Worm (Caenorhabditis elegans) whole organism, early embryonic: ENCODE measurements around the gene C49H3.6.

Experiments used
- B0310.2 ChIP-seq: sonication (generic microtip); optimal IDR thresholded peaks from 2 replicates; lab custom pipeline; 2016; ENCODE audit warnings: mild to moderate bottlenecking, missing genetic modification characterization, missing compliant biosample characterization
- F13C5.2 ChIP-seq: sonication (generic microtip); optimal IDR thresholded peaks from 2 replicates; lab custom pipeline; 2017; ENCODE audit warnings: mild to moderate bottlenecking, missing genetic modification characterization, inconsistent platforms, missing compliant biosample characterization
- aly-1 ChIP-seq: sonication (generic microtip); optimal IDR thresholded peaks from 2 replicates; lab custom pipeline; 2016; ENCODE audit warnings: missing genetic modification characterization, missing compliant biosample characterization
- ama-1 ChIP-seq: fragments of 150-350 bp; optimal IDR thresholded peaks from 2 replicates; lab custom pipeline; 2014
- ceh-13 ChIP-seq: fragments of 200-800 bp; sonication (Bioruptor generic); optimal IDR thresholded peaks from 2 replicates; lab custom pipeline; 2018; ENCODE audit warnings: mild to moderate bottlenecking, missing genetic modification characterization, missing compliant biosample characterization
- ceh-36 ChIP-seq: sonication (generic microtip); optimal IDR thresholded peaks from 2 replicates; lab custom pipeline; 2016; ENCODE audit warnings: missing genetic modification characterization, inconsistent platforms, missing compliant biosample characterization
- ets-7 ChIP-seq: sonication (generic microtip); optimal IDR thresholded peaks from 2 replicates; lab custom pipeline; 2016; ENCODE audit warnings: missing genotype, missing genetic modification characterization, missing compliant biosample characterization
- flt-1 ChIP-seq: fragments of 200-800 bp; sonication (Bioruptor generic); IDR thresholded peaks from 2 replicates; pipeline ENCODE4 v1.3.6; 2022; ENCODE audit warnings: missing genetic modification characterization, missing compliant biosample characterization
- hmbx-1 ChIP-seq: sonication (generic microtip); optimal IDR thresholded peaks from 2 replicates; lab custom pipeline; 2016; ENCODE audit warnings: mild to moderate bottlenecking, missing genetic modification characterization, missing compliant biosample characterization
- hmg-4 ChIP-seq: fragments of 200-800 bp; sonication (Bioruptor generic); optimal IDR thresholded peaks from 2 replicates; lab custom pipeline; 2018; ENCODE audit warnings: mild to moderate bottlenecking, missing genetic modification characterization, missing compliant biosample characterization
- hnd-1 ChIP-seq: sonication (generic microtip); optimal IDR thresholded peaks from 2 replicates; lab custom pipeline; 2016; ENCODE audit warnings: missing genetic modification characterization, missing compliant biosample characterization
- pes-1 ChIP-seq: fragments of 200-800 bp; sonication (Bioruptor generic); IDR thresholded peaks from 2 replicates; pipeline ENCODE4 v1.3.6; 2022; ENCODE audit warnings: missing genetic modification reagents, missing genetic modification characterization, missing compliant biosample characterization
- scrt-1 ChIP-seq: fragments of 200-800 bp; sonication (Bioruptor generic); IDR thresholded peaks from 2 replicates; pipeline ENCODE4 v1.3.6; 2022; ENCODE audit warnings: missing genetic modification characterization, missing compliant biosample characterization
- sea-1 ChIP-seq: fragments of 200-800 bp; sonication (Bioruptor generic); conservative IDR thresholded peaks from 2 replicates; pipeline ENCODE4 v1.3.6; 2022; ENCODE audit warnings: missing genetic modification characterization, missing compliant biosample characterization
- tbx-11 ChIP-seq: fragments of 200-800 bp; sonication (Bioruptor generic); IDR thresholded peaks from 2 replicates; pipeline ENCODE4 v1.3.6; 2022; ENCODE audit warnings: missing genetic modification characterization, missing compliant biosample characterization
- tbx-37 ChIP-seq: fragments of 200-800 bp; sonication (Bioruptor generic); conservative IDR thresholded peaks from 2 replicates; pipeline ENCODE4 v1.3.6; 2022; ENCODE audit warnings: missing genetic modification reagents, missing genetic modification characterization, missing compliant biosample characterization
- tra-4 ChIP-seq: sonication (generic microtip); optimal IDR thresholded peaks from 2 replicates; lab custom pipeline; 2017; ENCODE audit warnings: missing genetic modification characterization, missing compliant biosample characterization

The C49H3.6 gene

DNA sequence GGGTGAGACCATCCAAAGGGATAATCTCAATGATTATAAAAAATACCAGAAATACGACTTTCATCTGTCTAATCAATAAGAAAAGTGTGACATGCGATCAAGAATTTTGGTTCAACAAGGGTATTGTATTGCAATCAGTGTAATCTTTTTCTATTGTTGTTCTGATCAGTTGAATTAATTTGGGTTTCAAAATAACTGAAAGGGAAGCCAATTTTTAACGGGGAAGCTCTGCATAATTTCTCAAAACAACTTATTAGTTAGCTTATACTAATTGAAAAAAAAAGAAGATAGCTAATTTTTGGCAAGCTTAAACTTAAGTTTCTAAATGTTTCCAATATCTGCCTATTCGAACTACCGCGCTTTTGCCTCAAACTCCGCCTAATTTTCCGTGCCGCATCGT lies 23.7 kb downstream of the C49H3.6 start, which contains the start of gene C49H3.12:
C49H3.12 (minus strand) TSS at position 101 of the 400 bp plus-strand sequence.
- TF ChIP-seq sea-1 (GFP tag; lab: Robert Waterston, UW): no peak
- no peak for TF ChIP-seq scrt-1
- TF ChIP-seq tra-4 (tag; lab: Kevin White, UChicago): no peak
- no peak for TF ChIP-seq tbx-37 (GFP tag; lab: Robert Waterston, UW)
- no peak for TF ChIP-seq ceh-13 (GFP tag; lab: Kevin White, UChicago)
- no peak for TF ChIP-seq ama-1 (lab: Kevin White, UChicago)
- TF ChIP-seq hnd-1 (tag; lab: Kevin White, UChicago): no peak
- TF ChIP-seq flt-1: no peak
- TF ChIP-seq hmbx-1 (tag; lab: Kevin White, UChicago): no peak
- TF ChIP-seq tbx-11 (GFP tag; lab: Robert Waterston, UW): no peak
- TF ChIP-seq B0310.2 (tag; lab: Kevin White, UChicago): no peak
- no peak for TF ChIP-seq aly-1

DNA sequence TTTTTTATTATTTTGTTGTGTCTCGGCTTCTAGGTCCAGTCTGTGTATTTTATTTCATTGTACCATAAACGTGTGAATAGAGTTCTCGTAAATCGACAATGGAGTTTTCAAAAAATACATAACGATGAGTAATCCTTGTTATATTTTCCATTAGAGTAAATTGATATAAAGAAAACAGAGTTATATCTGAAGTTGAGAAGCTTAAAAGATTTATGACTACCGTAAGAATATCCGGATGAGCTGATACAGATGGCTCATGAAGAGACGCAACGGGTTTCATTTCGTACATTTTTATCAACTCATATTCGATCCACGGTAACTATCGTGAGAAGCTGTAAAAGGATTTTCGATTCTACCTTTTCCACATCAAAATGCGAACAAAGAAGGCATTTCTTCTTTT lies 24.3 kb downstream of the C49H3.6 start, which contains the start of gene gcy-8:
gcy-8 (plus strand) TSS at position 301 of the 400 bp plus-strand sequence.
- TF ChIP-seq tbx-11 (GFP tag; lab: Robert Waterston, UW): no peak
- TF ChIP-seq ets-7: no peak
- TF ChIP-seq ama-1 (lab: Kevin White, UChicago): no peak
- TF ChIP-seq sea-1 (GFP tag; lab: Robert Waterston, UW): no peak
- no peak for TF ChIP-seq B0310.2 (tag; lab: Kevin White, UChicago)
- TF ChIP-seq ceh-36: no peak
- TF ChIP-seq scrt-1: no peak
- no peak for TF ChIP-seq hmbx-1 (tag; lab: Kevin White, UChicago)
- TF ChIP-seq hmg-4 (GFP tag; lab: Kevin White, UChicago): no peak
- no peak for TF ChIP-seq tbx-37 (GFP tag; lab: Robert Waterston, UW)
- TF ChIP-seq ceh-13 (GFP tag; lab: Kevin White, UChicago): no peak
- no peak for TF ChIP-seq aly-1
- no peak for TF ChIP-seq flt-1
- no peak for TF ChIP-seq F13C5.2
- TF ChIP-seq tra-4 (tag; lab: Kevin White, UChicago): no peak
- TF ChIP-seq hnd-1 (tag; lab: Kevin White, UChicago): no peak

DNA sequence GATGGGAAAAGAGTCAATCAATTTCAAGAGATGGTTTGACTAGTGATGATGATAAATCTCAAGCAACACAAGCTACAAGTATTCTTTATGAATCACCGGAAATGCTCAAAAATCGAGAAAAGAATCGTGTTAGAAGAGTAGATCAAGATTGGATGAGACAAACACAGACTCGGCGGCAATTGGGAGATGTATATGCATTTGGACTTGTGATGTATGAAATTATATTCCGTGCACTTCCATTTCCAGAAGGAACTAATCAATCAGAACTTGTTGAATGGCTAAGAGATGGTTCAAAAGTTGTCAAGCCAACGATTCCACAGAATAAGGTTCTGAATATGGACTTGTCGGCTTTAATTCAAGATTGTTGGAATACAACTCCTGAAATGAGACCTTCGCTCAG lies 28.3 kb downstream of the C49H3.6 start:
- TF ChIP-seq tra-4 (tag; lab: Kevin White, UChicago): no peak
- TF ChIP-seq flt-1: no peak
- TF ChIP-seq ceh-36: no peak
- no peak for TF ChIP-seq F13C5.2
- no peak for TF ChIP-seq pes-1 (GFP tag; lab: Robert Waterston, UW)
- no peak for TF ChIP-seq scrt-1

DNA sequence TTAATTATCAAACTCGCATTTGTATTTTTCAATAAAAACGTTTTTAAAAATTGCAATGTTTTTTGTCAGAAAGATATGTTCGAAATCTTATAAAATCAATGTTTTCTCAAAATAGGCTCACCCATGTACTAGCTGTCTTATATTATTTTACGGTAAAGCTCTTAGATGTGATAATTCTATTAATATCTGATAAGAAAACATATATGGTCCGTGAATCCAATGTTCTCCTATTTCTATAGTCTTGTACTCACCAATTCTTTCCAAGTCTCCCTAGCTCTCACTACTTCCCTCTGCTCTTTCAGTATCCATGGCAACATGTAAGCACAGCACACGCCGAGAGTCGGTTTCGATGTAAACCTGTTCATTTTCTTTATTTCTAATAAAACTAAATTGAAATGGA lies 30.2 kb downstream of the C49H3.6 start, which contains the start of gene bbs-2:
bbs-2 (plus strand) TSS at position 301 of the 400 bp plus-strand sequence.
- no peak for TF ChIP-seq tra-4 (tag; lab: Kevin White, UChicago)
- TF ChIP-seq ets-7: no peak

DNA sequence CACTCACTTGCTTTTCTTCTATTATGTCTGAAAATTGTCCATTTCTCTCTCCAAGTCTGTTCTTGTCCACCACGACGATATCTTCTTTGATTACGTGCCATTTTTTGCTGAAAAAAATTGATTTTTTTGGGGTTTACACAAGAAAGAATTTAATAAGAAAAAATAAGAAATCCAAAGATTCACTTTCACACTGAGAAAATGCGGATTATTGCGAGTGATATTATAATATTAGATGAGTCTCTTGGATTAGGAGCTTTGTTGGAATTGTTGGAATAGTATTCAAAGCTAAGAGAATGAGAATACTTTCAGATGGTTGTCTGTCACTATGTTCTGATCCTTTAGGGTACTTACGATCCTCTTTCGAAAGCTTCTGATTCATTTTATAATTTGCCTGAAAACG lies 35.3 kb downstream of the C49H3.6 start, which contains the start of gene F20D12.7:
F20D12.7 (minus strand) TSS at position 101 of the 400 bp plus-strand sequence.
- TF ChIP-seq tbx-11 (GFP tag; lab: Robert Waterston, UW): no peak
- TF ChIP-seq hmbx-1 (tag; lab: Kevin White, UChicago): no peak
- no peak for TF ChIP-seq ceh-13 (GFP tag; lab: Kevin White, UChicago)
- no peak for TF ChIP-seq F13C5.2
- TF ChIP-seq tbx-37 (GFP tag; lab: Robert Waterston, UW): no peak
- no peak for TF ChIP-seq scrt-1
- TF ChIP-seq sea-1 (GFP tag; lab: Robert Waterston, UW): no peak
- TF ChIP-seq aly-1: no peak
- TF ChIP-seq pes-1 (GFP tag; lab: Robert Waterston, UW): no peak

DNA sequence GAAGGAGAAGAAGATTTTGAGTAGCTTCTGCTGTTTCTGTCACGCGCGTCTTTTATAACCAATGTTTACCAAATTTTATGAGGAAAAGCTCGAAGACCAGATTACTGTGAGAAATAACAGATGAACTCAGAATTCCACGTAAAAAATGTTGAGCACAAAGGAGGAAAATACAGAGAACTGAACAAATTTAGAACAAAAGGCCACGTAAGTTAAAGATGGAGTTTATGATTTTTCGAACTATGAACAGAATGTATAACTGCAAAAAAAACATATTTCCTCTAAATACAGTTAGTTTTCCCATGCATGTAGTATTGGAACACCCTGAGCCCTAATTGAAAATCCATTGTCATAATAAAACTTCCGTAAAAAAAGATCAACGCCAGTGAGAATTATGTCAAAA lies 37.4 kb downstream of the C49H3.6 start, which contains the start of gene exc-9:
exc-9 (minus strand) TSS at position 101 of the 400 bp plus-strand sequence.
- TF ChIP-seq tbx-37 (GFP tag; lab: Robert Waterston, UW) (no peak), hnd-1 (tag; lab: Kevin White, UChicago) (no peak)

DNA sequence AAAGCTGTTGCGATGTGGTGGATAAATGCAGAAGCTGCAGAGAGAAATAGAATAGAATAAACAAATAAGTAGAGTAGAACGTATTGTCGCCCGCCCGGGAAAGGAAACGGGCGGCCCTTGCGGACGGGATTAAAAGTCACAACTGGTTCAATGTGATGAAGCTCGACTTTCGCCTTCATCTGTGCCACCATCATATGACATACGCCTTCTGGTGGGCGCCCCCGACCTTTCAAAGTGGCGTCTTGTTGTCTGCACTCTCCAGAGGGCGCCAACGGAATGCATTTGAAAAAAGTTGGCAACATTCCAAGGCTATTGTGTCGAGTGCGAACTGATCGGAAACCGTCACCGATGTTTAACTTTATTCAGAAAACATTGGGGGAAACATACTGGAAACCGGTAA lies 39.7 kb downstream of the C49H3.6 start:
- no peak for TF ChIP-seq scrt-1
- no peak for TF ChIP-seq hmbx-1 (tag; lab: Kevin White, UChicago)
- no peak for TF ChIP-seq ama-1 (lab: Kevin White, UChicago)
- TF ChIP-seq hnd-1 (tag; lab: Kevin White, UChicago): no peak
- no peak for TF ChIP-seq ets-7
- no peak for TF ChIP-seq flt-1
- no peak for TF ChIP-seq ceh-13 (GFP tag; lab: Kevin White, UChicago)
- no peak for TF ChIP-seq sea-1 (GFP tag; lab: Robert Waterston, UW)
- no peak for TF ChIP-seq F13C5.2
- no peak for TF ChIP-seq aly-1
- TF ChIP-seq tbx-37 (GFP tag; lab: Robert Waterston, UW): no peak
- no peak for TF ChIP-seq pes-1 (GFP tag; lab: Robert Waterston, UW)
- TF ChIP-seq ceh-36: no peak
- TF ChIP-seq hmg-4 (GFP tag; lab: Kevin White, UChicago): no peak
- no peak for TF ChIP-seq tra-4 (tag; lab: Kevin White, UChicago)

DNA sequence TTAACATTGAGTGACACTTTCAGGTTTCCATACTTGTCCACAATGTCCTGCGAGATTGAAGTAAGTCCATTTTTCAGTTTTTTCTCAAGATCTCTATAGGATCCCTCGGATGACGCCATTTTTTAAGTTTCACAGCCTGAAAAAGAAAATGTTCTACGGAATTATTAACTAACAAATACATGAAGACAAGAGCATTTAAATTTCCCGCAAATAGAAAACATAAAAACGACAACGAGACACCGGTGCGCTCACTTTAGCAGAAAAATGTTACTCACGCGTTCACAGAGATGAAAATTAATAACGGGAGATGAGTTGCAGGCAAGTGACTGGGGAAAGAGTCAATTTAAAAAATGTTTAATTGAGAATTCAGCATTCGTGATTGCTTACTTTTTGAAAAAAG lies 42.9 kb downstream of the C49H3.6 start, which contains the start of gene czw-1:
czw-1 (minus strand) TSS at position 369 of the 400 bp plus-strand sequence.
- TF ChIP-seq scrt-1 (no peak), hmg-4 (GFP tag; lab: Kevin White, UChicago) (no peak), pes-1 (GFP tag; lab: Robert Waterston, UW) (no peak), tra-4 (tag; lab: Kevin White, UChicago) (no peak), aly-1 (no peak)
